Worm (Caenorhabditis elegans) whole organism, dauer: ENCODE measurements around the gene F22E5.20.
"Not testable (repeated sequence)": the region's sequence is repeated elsewhere in the genome, so short reads cannot be mapped to it uniquely, and the experiment has no call there.

Experiments used
- unc-62 ChIP-seq: sonication (generic microtip); optimal IDR thresholded peaks from 2 replicates; lab custom pipeline; 2017; ENCODE audit warnings: missing biosample characterization, missing genetic modification reagents, missing genetic modification characterization

F22E5.20 gene

DNA sequence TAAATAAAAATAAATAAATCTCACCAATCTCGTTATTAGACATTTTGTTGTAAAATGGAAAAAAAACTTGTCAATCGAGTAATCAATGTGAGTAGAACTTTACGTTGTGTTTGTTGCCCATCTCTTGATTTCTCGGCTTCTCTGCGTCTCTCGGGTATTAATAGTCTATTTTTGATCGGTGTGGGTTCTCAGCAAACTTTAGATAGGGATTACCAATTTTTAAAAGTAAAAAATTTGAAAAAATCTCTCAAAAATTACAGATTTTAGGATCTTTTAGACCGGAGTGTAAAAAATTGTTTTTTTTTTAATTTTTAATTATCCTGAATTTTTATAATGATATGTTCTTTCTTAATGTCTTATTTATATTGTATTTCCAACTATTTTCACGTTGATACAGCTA lies 36.1 kb downstream of the F22E5.20 start, which contains the start of gene F22E5.21:
TSS of gene F22E5.21 (minus strand) at position 101 of the 400 bp plus-strand sequence.
- no peak for TF ChIP-seq unc-62

DNA sequence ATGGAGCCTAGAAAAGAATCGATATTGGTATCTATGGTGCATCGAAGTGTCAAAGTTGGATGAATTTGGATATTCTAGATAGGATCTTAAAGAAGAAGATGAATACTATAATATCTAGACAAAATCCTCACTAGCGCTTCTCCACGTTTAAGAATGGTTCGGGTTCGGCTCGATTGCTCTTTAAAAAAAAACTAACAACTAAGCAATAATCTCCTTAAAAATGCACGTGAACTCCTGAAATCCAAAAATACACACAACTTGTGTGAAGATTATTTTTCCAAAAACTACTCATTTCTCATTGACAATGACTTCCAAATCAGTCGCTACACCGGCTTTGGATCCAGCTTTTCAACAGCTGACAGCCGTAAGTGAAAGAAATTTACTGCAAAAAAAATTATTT lies 42.3 kb downstream of the F22E5.20 start, which contains the start of gene D2062.1:
TSS of gene D2062.1 (plus strand) at position 301 of the 400 bp plus-strand sequence.
- TF ChIP-seq unc-62: no peak

DNA sequence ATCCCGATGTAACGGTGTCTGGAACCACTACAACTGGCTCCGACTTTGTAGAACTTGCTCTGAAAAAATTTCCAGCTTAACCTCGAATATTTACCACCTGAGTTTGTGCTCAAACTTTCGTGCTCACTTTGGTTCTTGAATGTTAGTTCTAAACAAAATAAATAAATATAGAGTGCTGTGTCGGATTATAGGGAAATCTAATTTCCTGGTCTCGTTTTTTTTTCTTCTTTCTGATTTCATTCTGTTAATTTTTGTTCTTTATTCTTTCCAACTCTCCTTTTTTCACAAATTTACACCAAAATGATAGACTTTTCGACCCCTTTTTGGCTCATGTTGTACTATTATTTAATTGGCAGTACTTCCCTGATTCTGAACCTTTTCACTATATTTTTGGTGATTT lies 44.2 kb downstream of the F22E5.20 start, which contains the start of gene sri-37:
TSS of gene sri-37 (plus strand) at position 301 of the 400 bp plus-strand sequence.
- no peak for TF ChIP-seq unc-62

DNA sequence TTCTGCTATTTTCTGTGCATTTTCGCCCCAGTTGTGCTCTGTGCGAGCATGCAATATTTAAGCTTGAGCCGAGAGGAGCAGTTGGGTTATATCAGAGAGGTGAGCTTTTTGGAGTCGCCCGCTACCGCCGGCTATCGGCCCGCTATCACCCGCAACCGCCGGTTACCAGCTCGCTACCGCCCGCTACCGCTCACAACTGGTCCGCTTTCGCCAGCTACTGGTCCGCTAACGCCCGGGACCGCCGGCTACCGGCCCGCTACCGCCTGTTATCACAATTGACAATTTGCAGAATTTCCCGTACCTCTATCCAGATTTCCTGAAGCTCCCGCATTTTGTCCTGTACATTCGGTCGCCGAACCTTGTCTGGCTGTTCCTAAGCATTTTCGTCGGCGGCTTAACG lies 45.0 kb downstream of the F22E5.20 start:
- no peak for TF ChIP-seq unc-62

DNA sequence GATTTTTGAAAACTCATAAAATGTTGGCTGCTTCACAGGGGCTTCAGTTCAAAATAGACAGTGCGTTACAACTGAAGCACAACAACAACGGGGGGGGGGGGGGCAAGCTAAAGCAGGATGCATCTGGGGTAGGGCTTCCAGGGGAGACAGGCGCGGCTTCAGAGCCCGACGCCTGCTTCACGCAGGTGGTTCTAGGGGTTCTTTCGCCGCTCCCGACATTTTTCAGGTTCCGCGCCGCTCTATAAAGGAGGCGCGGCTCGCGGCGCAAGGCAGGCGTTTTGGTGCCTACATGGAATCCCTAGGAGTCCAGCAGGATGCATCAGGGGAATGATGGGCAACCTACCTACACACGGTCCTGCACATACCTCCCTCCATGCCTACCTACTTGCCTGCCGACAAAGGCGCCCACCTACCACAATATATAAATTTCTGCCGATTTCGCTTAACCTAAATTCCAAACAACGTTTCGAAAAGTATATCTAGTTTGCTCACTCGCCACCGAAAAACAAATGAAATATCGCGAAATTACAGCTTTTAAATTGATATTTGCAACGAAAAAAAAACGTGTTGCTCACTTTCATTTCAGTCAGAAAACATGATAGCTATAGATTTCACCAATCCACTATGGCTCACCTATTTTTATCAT lies 46.2 kb downstream of the F22E5.20 start, which contains the start of gene sri-71:
TSS of gene sri-71 (plus strand) at position 596 of the 646 bp plus-strand sequence.
- TF ChIP-seq unc-62: no peak

DNA sequence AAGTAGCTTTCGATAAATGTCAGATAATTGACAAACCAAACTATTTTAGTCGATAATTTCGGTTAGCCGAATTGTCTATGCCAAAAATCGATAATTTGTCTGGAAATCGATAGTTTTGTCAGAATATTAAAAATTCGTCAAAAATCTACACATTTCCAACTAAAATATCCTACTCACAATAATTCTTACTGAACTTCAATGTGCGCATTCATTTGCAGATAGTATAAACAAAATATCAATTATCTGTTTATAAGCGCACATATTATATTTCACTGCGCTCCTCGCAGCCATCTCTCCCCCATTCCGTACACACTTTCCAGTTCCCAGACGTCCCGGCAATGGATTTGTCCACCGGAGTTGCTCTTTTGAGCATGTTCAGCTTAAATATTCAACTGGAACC lies 48.6 kb downstream of the F22E5.20 start, which contains the start of gene lgc-28:
TSS of gene lgc-28 (plus strand) at position 301 of the 400 bp plus-strand sequence.
- no peak for TF ChIP-seq unc-62

DNA sequence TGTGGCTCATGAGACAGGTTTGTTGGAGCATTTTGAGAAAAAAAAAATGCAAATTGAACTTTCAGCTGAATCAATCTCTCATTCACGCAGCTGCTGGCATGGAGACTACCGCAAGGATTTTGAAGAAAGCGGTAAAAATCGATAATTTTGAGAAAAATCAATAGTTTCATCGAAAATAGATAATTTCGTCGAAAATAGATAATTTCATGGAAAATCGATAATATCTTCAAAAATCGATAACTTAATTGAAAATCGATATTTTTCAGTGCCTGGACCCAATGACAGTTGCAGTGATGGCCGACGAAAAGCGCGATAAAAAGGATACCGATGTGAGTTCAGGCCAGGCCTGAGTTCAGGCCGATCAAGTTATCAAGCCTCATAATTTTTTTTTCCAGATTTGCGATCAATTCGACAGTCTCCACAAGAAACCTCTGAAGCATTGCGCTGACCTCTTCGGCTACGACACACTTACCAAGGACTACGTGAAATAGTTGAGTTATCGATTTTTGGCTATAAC lies 50.4 kb downstream of the F22E5.20 start, which contains the start of gene D2062.4:
TSS of gene D2062.4 (plus strand) at position 467 of the 517 bp plus-strand sequence.
- not testable (repeated sequence) for TF ChIP-seq unc-62
